Fruit fly (Drosophila melanogaster): Measurements from ENCODE around the gene Npc2c.

Gene Npc2c

DNA sequence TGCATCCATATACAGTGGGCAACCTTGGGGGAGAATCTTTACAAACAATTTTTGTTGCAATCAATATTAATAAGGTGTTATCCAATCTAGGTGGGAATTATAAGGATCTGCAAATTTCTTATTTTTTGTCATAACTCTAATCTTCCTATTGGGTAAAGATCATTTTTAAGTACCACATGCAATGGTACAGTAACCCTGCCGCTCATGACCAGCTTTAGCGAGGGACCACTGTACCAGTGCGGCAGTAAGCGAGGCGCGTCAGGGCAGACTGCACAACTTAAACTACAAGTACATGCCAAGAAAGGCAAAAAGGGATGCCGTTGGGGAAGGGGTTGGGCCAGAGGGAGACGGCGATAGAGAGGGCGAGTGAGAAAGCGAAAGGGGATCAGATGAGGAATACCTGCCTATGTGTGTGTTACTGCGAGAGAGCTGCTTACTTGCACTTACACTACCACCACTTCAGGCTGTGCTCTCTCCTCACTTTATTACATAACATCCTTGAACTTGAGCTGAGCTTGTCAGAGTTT lies 22.6 kb downstream of the Npc2c start (continued):
- TF ChIP-seq CG6163 (GFP tag; IDR thresholded peaks at IDR 0.05) (peak; percentile 84), CG6854 (GFP tag; optimal IDR thresholded peaks at IDR 0.05) (no peak), CG8319 (GFP tag; optimal IDR thresholded peaks at IDR 0.05) (peak; percentile 80), fkh (GFP tag; optimal IDR thresholded peaks at IDR 0.05) (no peak), CG6808 (GFP tag; optimal IDR thresholded peaks at IDR 0.05) (peak; percentile 91), Hr39 (GFP tag; optimal IDR thresholded peaks at IDR 0.05) (peak; percentile 81), Eip93F (GFP tag; optimal IDR thresholded peaks at IDR 0.05) (no peak), Ets96B (tag; optimal IDR thresholded peaks at IDR 0.05) (peak; percentile 93), net (GFP tag; optimal IDR thresholded peaks at IDR 0.05) (peak; percentile 63), Gug (GFP tag; IDR thresholded peaks at IDR 0.05) (peak; percentile 65), salr (GFP tag; optimal IDR thresholded peaks at IDR 0.05) (peak; percentile 68 to 91), Met (GFP tag; optimal IDR thresholded peaks at IDR 0.05) (peak; percentile 75), Eip75B (GFP tag; optimal IDR thresholded peaks at IDR 0.05) (peak; percentile 86)

DNA sequence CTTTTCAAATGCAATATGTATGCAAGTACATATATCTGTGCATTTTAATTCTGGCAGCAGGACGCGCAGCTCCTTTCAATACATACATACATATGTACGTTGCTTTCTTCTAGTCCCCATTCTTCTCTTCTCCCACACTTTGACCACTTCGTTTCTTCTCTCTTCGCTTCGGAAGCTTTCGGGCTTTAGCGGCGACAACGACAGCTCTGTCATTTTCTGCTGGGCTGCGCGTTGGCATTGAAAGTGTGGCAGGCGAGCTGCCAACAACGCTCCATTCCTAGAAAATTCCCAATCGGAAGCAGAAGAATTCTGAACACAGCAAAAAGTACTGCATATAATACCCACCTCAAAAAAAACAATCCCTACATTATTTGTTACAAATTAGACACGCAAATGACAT lies 23.0 kb downstream of the Npc2c start:
- TF ChIP-seq CG8319 (GFP tag; optimal IDR thresholded peaks at IDR 0.05) (no peak), Eip78C (GFP tag) (peak; percentile 56), CG6276 (GFP tag; optimal IDR thresholded peaks at IDR 0.05) (no peak), vri (GFP tag; optimal IDR thresholded peaks at IDR 0.05) (peak; percentile 37)

DNA sequence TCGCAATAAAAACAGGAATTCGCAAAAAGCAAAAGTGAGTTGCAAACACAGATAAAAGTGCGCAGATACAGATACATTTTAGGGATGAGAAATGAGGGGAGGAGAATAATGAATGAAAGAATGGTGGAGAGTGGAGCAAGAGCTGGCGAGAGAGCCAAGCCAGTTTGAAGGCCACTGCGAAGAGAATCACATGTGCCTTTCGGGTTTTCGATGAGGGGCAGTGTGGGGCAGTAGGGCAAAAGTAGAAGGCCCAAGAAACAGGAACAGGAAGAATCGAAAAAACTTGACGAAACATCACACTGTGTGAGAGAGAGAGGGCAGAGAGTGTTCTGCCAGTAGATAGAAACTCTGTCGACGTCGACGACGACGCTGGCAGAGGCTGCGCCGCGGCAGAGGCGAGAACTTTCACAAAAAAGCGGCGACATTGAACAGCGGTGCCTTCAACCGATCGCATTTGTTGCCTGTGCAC lies 24.2 kb downstream of the Npc2c start:
- TF ChIP-seq fd59A (GFP tag; optimal IDR thresholded peaks at IDR 0.05) (no peak), CG34406 (GFP tag; optimal IDR thresholded peaks at IDR 0.05) (no peak), CG7368 (GFP tag; optimal IDR thresholded peaks at IDR 0.05) (no peak), pdm3 (GFP tag; optimal IDR thresholded peaks at IDR 0.05) (no peak), Eip93F (GFP tag; optimal IDR thresholded peaks at IDR 0.05) (peak; percentile 13), Sox15 (GFP tag; optimal IDR thresholded peaks at IDR 0.05) (no peak), CG3919 (GFP tag; optimal IDR thresholded peaks at IDR 0.05) (no peak), CG32006 (GFP tag; optimal IDR thresholded peaks at IDR 0.05) (no peak), ss (GFP tag; optimal IDR thresholded peaks at IDR 0.05) (peak; percentile 33 to 62), spab (GFP tag; optimal IDR thresholded peaks at IDR 0.05) (no peak), CG6854 (GFP tag; optimal IDR thresholded peaks at IDR 0.05) (no peak), Sox14 (GFP tag; optimal IDR thresholded peaks at IDR 0.05) (no peak), OdsH (GFP tag; optimal IDR thresholded peaks at IDR 0.05) (no peak), CG10669 (GFP tag; optimal IDR thresholded peaks at IDR 0.05) (no peak), CG1621 (tag; optimal IDR thresholded peaks at IDR 0.05) (no peak), CG8632 (GFP tag; optimal IDR thresholded peaks at IDR 0.05) (no peak), CG6276 (GFP tag; optimal IDR thresholded peaks at IDR 0.05) (no peak), CG10631 (GFP tag; optimal IDR thresholded peaks at IDR 0.05) (no peak), Ets96B (tag; optimal IDR thresholded peaks at IDR 0.05) (peak; percentile 12), eg (GFP tag; IDR thresholded peaks at IDR 0.05) (no peak), acj6 (GFP tag; optimal IDR thresholded peaks at IDR 0.05) (no peak), Hr4 (GFP tag; optimal IDR thresholded peaks at IDR 0.05) (no peak), Gug (GFP tag; IDR thresholded peaks at IDR 0.05) (no peak), Met (GFP tag; optimal IDR thresholded peaks at IDR 0.05) (no peak), Lpt (GFP tag; optimal IDR thresholded peaks at IDR 0.05) (no peak), fd85E (GFP tag; optimal IDR thresholded peaks at IDR 0.05) (no peak), CG8119 (GFP tag; IDR thresholded peaks at IDR 0.05) (no peak), net (GFP tag; optimal IDR thresholded peaks at IDR 0.05) (no peak), CG11762 (GFP tag; optimal IDR thresholded peaks at IDR 0.05; ENCODE audit: insufficient read depth) (no peak), dac (GFP tag; optimal IDR thresholded peaks at IDR 0.05) (no peak), CG31627 (GFP tag; optimal IDR thresholded peaks at IDR 0.05) (no peak), CG6792 (GFP tag; optimal IDR thresholded peaks at IDR 0.05) (no peak), Eip75B (GFP tag; optimal IDR thresholded peaks at IDR 0.05) (peak; percentile 50), topi (GFP tag; optimal IDR thresholded peaks at IDR 0.05) (no peak), dsx (GFP tag; optimal IDR thresholded peaks at IDR 0.05; ENCODE audit: poor library complexity, severe bottlenecking) (peak; percentile 62), CG6808 (GFP tag; optimal IDR thresholded peaks at IDR 0.05) (no peak), Hr38 (GFP tag; optimal IDR thresholded peaks at IDR 0.05) (no peak), CG11294 (GFP tag; IDR thresholded peaks at IDR 0.05) (no peak), esn (GFP tag; optimal IDR thresholded peaks at IDR 0.05) (no peak), fkh (GFP tag; optimal IDR thresholded peaks at IDR 0.05) (no peak), CG11902 (GFP tag; optimal IDR thresholded peaks at IDR 0.05) (no peak)
